Fruit fly (Drosophila melanogaster) S2 (cell line): ENCODE measurements around the gene CG1494.

Experiments used
- CG8478 ChIP-seq: fragments of >200 bp; optimal IDR thresholded peaks from 2 replicates; lab custom pipeline; 2018
- CTCF ChIP-seq, 2 experiments: fragments of >200 bp; optimal IDR thresholded peaks; 2 replicates each; lab custom pipeline; 2018

The CG1494 gene

DNA sequence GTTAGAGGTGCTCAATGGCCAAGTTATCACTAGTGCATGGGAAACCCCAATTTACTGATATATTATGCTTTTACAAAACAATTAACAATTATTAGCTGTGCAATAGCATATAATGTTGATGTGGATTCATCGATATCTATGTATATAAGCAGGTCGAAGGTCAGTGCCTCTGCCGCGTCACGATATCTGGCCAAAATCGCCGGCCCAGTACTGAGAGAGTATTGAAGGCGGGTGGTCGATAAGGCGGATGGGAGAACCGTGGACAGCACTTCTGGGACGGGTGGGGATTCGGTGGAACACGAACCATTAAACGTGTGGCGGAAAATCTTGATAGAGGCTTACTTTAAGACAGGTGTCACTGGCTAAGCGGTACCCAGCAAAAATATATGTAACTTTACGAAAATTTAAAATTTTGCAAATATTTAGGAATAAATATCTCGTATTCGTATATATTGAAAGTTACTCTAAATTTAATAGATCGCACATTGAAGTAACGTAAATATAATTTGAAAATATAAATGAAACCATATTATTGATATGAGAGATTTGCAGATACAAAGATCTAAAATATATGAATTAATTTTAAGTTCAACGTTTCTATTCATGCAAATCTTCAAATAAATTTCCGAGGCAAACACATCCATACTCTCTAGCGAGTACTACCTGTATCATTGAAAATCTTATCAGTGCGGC, 37.3 kb downstream of the CG1494 start:
- no peak for TF ChIP-seq CTCF (optimal IDR thresholded peaks at IDR 0.05; lab: Kevin White, UChicago)
- TF ChIP-seq CG8478 (lab: Kevin White, UChicago), result no peak

DNA sequence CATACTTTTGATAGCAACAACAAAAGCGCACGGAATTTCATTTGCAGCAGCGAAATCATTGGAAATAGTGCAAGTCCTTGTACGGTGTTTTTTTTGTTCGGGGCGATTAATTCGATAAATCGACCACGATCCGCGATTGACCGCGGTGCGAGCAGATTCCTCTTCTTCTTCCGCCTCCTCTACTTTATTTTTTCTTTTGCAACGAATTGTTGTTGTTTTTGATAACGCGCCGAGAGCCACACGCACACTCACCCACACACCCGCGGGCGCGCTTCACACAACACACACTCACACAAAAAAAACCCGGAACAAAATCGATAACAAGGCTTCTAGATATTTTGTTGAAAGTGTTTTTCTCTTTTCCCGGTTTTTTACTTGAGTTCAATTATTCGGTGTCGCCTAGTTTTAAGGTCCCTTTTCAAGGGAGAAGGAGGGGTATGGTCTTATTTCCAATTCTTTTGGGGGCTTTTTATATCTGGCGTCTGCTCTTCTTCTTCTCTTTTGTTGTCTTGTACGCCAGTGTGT, 38.1 kb downstream of the CG1494 start:
- TF ChIP-seq CG8478 (lab: Kevin White, UChicago), result no peak
- TF ChIP-seq CTCF (optimal IDR thresholded peaks at IDR 0.05; lab: Kevin White, UChicago), result no peak

DNA sequence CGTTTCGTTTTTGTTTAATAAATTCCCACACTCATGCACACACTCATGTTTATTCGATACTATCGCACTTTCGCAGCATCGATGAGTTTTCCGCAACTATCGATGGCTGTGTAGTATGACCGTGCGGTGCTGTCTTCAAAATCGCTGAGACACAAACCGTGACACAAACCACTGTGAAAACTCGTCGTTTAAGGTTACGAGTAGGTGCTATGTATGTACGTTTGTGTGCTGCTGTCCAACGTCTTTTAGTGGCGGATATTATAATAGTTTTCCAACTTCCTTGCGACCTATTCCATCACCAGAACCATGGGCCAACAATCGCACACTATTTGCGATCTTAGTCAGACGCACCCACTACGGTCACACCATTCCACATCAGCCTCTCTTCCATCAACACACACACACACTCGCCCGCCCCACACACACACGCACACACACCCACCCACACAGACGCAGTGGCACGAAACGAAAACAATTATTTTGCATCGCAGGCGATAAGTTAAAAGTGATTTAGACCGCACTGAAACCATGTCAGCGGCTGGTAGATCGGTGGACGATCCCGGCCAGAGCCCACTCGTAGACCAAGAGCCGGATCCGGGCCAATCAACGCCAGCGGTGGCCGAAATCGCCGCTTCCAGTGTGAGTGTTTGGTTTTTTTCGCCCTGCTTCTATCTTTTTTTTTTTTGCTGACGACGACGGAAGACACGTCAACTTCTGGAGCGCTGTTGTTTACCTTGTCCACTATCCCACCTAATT, 39.0 kb downstream of the CG1494 start, which contains the start of the genes Dd and CG1486:
Gene Dd (minus strand): TSS at position 77 of the 756 bp plus-strand sequence.
Gene CG1486 (plus strand): TSS at position 114 of the 756 bp plus-strand sequence.
- TF ChIP-seq CTCF (optimal IDR thresholded peaks at IDR 0.05; lab: Kevin White, UChicago) (peak in 1 of 2 experiments; percentile 23), CG8478 (lab: Kevin White, UChicago) (no peak)

DNA sequence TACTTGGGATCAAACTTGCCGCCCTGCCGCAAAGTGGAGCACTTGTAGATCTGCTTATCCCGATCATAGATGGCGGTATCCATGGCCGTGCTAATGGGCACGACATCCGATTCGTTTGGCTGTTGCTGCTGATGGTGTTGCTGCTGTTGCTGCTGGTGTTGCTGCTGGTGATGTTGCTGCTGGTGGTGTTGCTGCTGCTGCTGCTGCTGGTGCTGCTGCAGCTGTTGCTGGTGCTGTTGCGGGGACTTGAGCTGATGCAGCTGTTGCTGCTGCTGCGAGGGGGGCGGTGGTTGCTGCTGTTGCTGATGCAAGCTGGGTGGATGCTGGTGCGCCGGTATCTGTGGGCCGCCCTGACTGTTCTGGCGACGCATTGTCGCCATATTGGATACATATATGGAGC, 48.0 kb downstream of the CG1494 start:
- TF ChIP-seq CG8478 (lab: Kevin White, UChicago) (no peak), CTCF (optimal IDR thresholded peaks at IDR 0.05; lab: Kevin White, UChicago) (no peak)

DNA sequence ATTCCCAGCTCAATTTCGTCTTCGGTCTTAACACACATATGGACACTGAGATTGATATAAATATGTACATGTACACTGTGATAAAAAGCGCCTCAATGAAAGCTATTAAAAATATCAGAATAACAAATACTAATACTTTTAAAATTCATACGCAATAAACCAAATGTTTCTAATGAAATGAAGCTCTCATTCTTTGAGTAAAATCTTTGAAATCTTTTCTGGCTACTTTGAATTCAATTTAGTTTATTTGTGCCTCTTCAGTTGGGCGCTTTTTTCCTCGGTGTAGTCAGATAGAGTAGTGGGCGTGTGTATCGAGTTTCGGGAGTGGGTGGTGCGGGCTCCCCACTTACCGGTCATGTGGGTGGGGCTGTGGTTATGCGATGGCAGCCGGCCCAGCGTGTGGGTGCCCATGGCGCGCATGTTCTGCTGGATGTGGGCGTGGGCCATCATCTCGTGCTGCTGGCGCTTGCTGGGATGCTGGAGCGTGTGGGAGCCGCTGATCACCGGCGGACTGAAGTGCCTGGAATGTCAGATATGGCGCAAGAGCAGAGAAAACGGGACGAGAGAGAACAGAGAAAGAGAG, 49.5 kb downstream of the CG1494 start:
- TF ChIP-seq CTCF (optimal IDR thresholded peaks at IDR 0.05; lab: Kevin White, UChicago) (no peak), CG8478 (lab: Kevin White, UChicago) (no peak)

DNA sequence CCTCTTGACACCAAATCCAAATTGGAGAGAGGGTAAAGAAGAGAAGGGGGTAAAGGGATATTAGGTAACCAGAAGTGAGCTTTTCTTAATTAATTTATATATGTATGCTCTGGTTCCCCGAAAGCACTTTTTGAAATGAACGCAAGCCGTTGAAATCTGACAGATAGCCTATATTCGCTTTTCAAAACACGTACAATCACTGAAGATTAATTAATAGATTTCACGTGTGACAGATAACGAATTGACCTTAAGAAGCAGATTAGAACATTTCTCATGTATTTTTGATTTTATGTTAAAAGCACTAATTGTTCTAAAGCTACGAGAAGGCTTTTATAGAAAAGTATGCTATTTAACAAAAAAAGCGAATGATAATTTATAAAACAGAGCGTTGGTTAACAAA, 52.0 kb downstream of the CG1494 start:
- no peak for TF ChIP-seq CTCF (optimal IDR thresholded peaks at IDR 0.05; lab: Kevin White, UChicago)
- TF ChIP-seq CG8478 (lab: Kevin White, UChicago), result no peak

DNA sequence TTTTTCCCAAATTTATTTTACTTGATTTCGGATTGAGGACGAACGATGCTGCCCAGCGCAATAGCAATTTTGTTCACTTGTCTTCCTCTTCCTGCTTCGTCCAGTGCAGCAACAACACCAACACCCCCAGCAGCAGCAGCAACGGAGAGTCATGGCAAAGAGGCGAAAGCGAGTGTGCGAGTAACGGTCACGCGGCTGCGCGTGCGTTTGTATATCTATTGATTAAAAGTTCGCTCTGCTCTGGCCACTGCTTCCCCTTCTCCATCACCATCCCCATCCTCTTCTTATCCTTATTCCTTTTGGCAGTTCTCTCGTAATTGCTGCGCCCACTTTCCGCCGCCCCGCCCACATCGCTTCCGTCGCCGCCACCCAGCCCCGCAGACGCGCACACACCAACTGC, 53.1 kb downstream of the CG1494 start:
- TF ChIP-seq CG8478 (lab: Kevin White, UChicago) (no peak), CTCF (optimal IDR thresholded peaks at IDR 0.05; lab: Kevin White, UChicago) (no peak)

DNA sequence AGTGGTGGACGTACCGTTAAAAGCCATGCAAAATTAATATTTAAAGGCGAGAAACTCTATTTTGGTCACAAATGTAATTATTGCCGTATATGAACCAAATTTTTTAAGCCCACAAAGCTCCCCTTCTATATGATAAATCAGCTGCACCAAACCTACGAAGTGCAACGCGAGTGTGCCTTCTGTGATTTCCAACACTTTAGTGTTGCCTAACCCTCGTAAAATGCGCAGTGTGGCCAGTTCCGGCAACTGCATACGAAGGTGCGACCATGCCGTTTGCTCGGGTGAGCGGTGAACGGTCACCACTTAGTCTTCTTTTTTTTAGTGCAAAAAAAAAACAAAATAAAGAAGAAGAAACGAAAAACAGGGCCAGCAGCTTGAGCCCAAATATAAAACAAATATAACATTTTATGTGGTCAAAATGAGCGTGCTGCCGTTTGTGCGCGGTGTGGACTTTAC, 54.4 kb downstream of the CG1494 start, which contains the start of the genes tty and fliI:
Gene tty (minus strand): TSS at position 201 of the 456 bp plus-strand sequence.
Gene fliI (plus strand): TSS at position 266 of the 456 bp plus-strand sequence.
- TF ChIP-seq CG8478 (lab: Kevin White, UChicago), result no peak
- TF ChIP-seq CTCF (optimal IDR thresholded peaks at IDR 0.05; lab: Kevin White, UChicago), result peak in 1 of 2 experiments; percentile 25
